Fruit fly (Drosophila melanogaster) whole organism, embryonic: ENCODE measurements around the gene CG17549.

Experiments
- Atf3 ChIP-seq: fragments of 200-800 bp; sonication (Bioruptor generic); optimal IDR thresholded peaks from 3 replicates; lab custom pipeline; 2016; ENCODE audit warnings: missing biosample characterization, missing genetic modification characterization
- B-H2 ChIP-seq: fragments of 200-800 bp; sonication (Bioruptor generic); optimal IDR thresholded peaks from 2 replicates; lab custom pipeline; 2018; ENCODE audit warnings: missing biosample characterization, mild to moderate bottlenecking, missing genetic modification characterization
- Bdp1 ChIP-seq: fragments of 200-800 bp; sonication (Bioruptor generic); optimal IDR thresholded peaks from 3 replicates; lab custom pipeline; 2016; ENCODE audit warnings: missing biosample characterization, missing genetic modification characterization
- CG10543 ChIP-seq: fragments of 200-800 bp; sonication (Bioruptor generic); optimal IDR thresholded peaks from 3 replicates; lab custom pipeline; 2017; ENCODE audit warnings: missing biosample characterization, mild to moderate bottlenecking, missing genetic modification characterization, moderate library complexity
- CG10565 ChIP-seq: fragments of 200-800 bp; sonication (Bioruptor generic); optimal IDR thresholded peaks from 3 replicates; lab custom pipeline; 2016; ENCODE audit warnings: missing biosample characterization, mild to moderate bottlenecking, missing genetic modification characterization
- CG12104 ChIP-seq: fragments of 200-800 bp; sonication (Bioruptor generic); optimal IDR thresholded peaks from 3 replicates; lab custom pipeline; 2016; ENCODE audit warnings: missing biosample characterization, missing genetic modification characterization
- CG12219 ChIP-seq: fragments of 200-800 bp; sonication (Bioruptor generic); optimal IDR thresholded peaks from 3 replicates; lab custom pipeline; 2018; ENCODE audit warnings: missing biosample characterization, mild to moderate bottlenecking, missing genetic modification characterization
- CG13123 ChIP-seq: fragments of 200-800 bp; sonication (Bioruptor generic); optimal IDR thresholded peaks from 2 replicates; lab custom pipeline; 2016; ENCODE audit warnings: missing biosample characterization, missing genetic modification characterization
- CG1832 ChIP-seq: fragments of 200-800 bp; sonication (Bioruptor generic); optimal IDR thresholded peaks from 2 replicates; lab custom pipeline; 2017; ENCODE audit warnings: missing biosample characterization, mild to moderate bottlenecking, missing genetic modification characterization, inconsistent platforms
- CG2120 ChIP-seq: fragments of 200-800 bp; sonication (Bioruptor generic); optimal IDR thresholded peaks from 3 replicates; lab custom pipeline; 2016; ENCODE audit warnings: missing biosample characterization, missing genetic modification characterization
- CG32532 ChIP-seq: fragments of 200-800 bp; sonication (Bioruptor generic); IDR thresholded peaks from 2 replicates; pipeline ENCODE4 v1.3.6; 2022; ENCODE audit warnings: missing biosample characterization, missing genetic modification characterization
- CG34422 ChIP-seq: fragments of 200-800 bp; sonication (Bioruptor generic); IDR thresholded peaks from 3 replicates; pipeline ENCODE4 v1.3.6; 2022; ENCODE audit warnings: missing biosample characterization, missing genetic modification characterization
- CG6254 ChIP-seq: fragments of 200-800 bp; sonication (Bioruptor generic); optimal IDR thresholded peaks from 3 replicates; lab custom pipeline; 2017; ENCODE audit warnings: mild to moderate bottlenecking, missing biosample characterization, missing genetic modification reagents, missing genetic modification characterization
- CG6765 ChIP-seq: fragments of 200-800 bp; sonication (Bioruptor generic); optimal IDR thresholded peaks from 3 replicates; lab custom pipeline; 2017; ENCODE audit warnings: missing biosample characterization, mild to moderate bottlenecking, missing genetic modification characterization
- CG7556 ChIP-seq: fragments of 200-800 bp; sonication (Bioruptor generic); optimal IDR thresholded peaks from 2 replicates; lab custom pipeline; 2017; ENCODE audit warnings: missing biosample characterization, mild to moderate bottlenecking, missing genetic modification characterization
- CG9437 ChIP-seq: fragments of 200-800 bp; sonication (Bioruptor generic); optimal IDR thresholded peaks from 2 replicates; lab custom pipeline; 2018; ENCODE audit warnings: missing biosample characterization, mild to moderate bottlenecking, missing genetic modification characterization
- CG9817 ChIP-seq: fragments of 200-800 bp; sonication (Bioruptor generic); optimal IDR thresholded peaks from 2 replicates; lab custom pipeline; 2018; ENCODE audit warnings: missing biosample characterization, mild to moderate bottlenecking, missing genetic modification characterization, moderate library complexity
- Camta ChIP-seq: fragments of 200-800 bp; sonication (Bioruptor generic); optimal IDR thresholded peaks from 2 replicates; lab custom pipeline; 2016; ENCODE audit warnings: missing biosample characterization, missing genetic modification characterization
- D ChIP-seq, 2 experiments: fragments of 200-800 bp in 1 of 2; fragments of >200 bp in 1 of 2; sonication (Bioruptor generic) in 1 of 2; optimal IDR thresholded peaks; 2 replicates in 1 of 2; 3 replicates in 1 of 2; lab custom pipeline; 2017; ENCODE audit warnings: mild to moderate bottlenecking in 1 of 2, missing biosample characterization in 1 of 2, missing genetic modification characterization in 1 of 2, missing genetic modification reagents in 1 of 2
- Dfd ChIP-seq, 2 experiments: fragments of >200 bp; optimal IDR thresholded peaks; 2 replicates each; lab custom pipeline; 2017; ENCODE audit warnings: missing biosample characterization in 2 of 2, missing genetic modification characterization in 2 of 2
- Dll ChIP-seq: fragments of 200-800 bp; sonication (Bioruptor generic); IDR thresholded peaks from 4 replicates; pipeline ENCODE4 v1.3.6; 2022; ENCODE audit warnings: missing biosample characterization, missing genetic modification characterization; ENCODE audit not compliant: partially characterized antibody
- Doc3 ChIP-seq: fragments of 200-800 bp; sonication (Bioruptor generic); IDR thresholded peaks from 3 replicates; pipeline ENCODE4 v1.3.6; 2022; ENCODE audit warnings: missing biosample characterization, missing genetic modification characterization; ENCODE audit not compliant: partially characterized antibody
- ERR ChIP-seq: fragments of 200-800 bp; sonication (Bioruptor generic); optimal IDR thresholded peaks from 2 replicates; lab custom pipeline; 2016; ENCODE audit warnings: missing biosample characterization, missing genetic modification characterization
- Meics ChIP-seq: fragments of 200-800 bp; sonication (Bioruptor generic); optimal IDR thresholded peaks from 2 replicates; lab custom pipeline; 2017; ENCODE audit warnings: missing biosample characterization, mild to moderate bottlenecking, missing genetic modification characterization
- NC2α ChIP-seq: fragments of 200-800 bp; sonication (Bioruptor generic); optimal IDR thresholded peaks from 2 replicates; lab custom pipeline; 2016; ENCODE audit warnings: missing biosample characterization, missing genetic modification characterization
- Sox102F ChIP-seq: fragments of 200-800 bp; sonication (Bioruptor generic); optimal IDR thresholded peaks from 2 replicates; lab custom pipeline; 2018; ENCODE audit warnings: missing biosample characterization, mild to moderate bottlenecking, missing genetic modification characterization, moderate library complexity
- Taf1 ChIP-seq: fragments of 200-800 bp; sonication (Bioruptor generic); IDR thresholded peaks from 2 replicates; pipeline ENCODE4 v1.3.6; 2022; ENCODE audit warnings: missing biosample characterization, missing genetic modification characterization
- Xrp1 ChIP-seq: fragments of 200-800 bp; sonication (Bioruptor generic); IDR thresholded peaks from 2 replicates; pipeline ENCODE4 v1.3.6; 2022; ENCODE audit warnings: missing biosample characterization, missing genetic modification characterization
- ato ChIP-seq: fragments of 200-800 bp; sonication (Bioruptor generic); IDR thresholded peaks from 2 replicates; pipeline ENCODE4 v1.3.6; 2022; ENCODE audit warnings: missing biosample characterization, missing genetic modification characterization; ENCODE audit not compliant: partially characterized antibody
- bab2 ChIP-seq: fragments of 200-800 bp; sonication (Bioruptor generic); optimal IDR thresholded peaks from 2 replicates; lab custom pipeline; 2016; ENCODE audit warnings: missing biosample characterization, missing genetic modification characterization
- bigmax ChIP-seq: fragments of 200-800 bp; sonication (Bioruptor generic); optimal IDR thresholded peaks from 2 replicates; lab custom pipeline; 2018; ENCODE audit warnings: missing biosample characterization, mild to moderate bottlenecking, missing genetic modification characterization
- btn ChIP-seq: fragments of 200-800 bp; sonication (Bioruptor generic); optimal IDR thresholded peaks from 2 replicates; lab custom pipeline; 2016; ENCODE audit warnings: missing biosample characterization, missing genetic modification characterization
- croc ChIP-seq: fragments of 200-800 bp; sonication (Bioruptor generic); conservative IDR thresholded peaks from 3 replicates; pipeline ENCODE4 v1.3.6; 2022; ENCODE audit warnings: missing biosample characterization, missing genetic modification characterization
- gsb ChIP-seq: fragments of 200-800 bp; sonication (Bioruptor generic); IDR thresholded peaks from 2 replicates; pipeline ENCODE4 v1.3.6; 2022; ENCODE audit warnings: missing biosample characterization, missing genetic modification characterization
- hbn ChIP-seq: fragments of 200-800 bp; sonication (Bioruptor generic); IDR thresholded peaks from 2 replicates; pipeline ENCODE4 v1.3.6; 2022; ENCODE audit warnings: missing biosample characterization, missing genetic modification characterization; ENCODE audit not compliant: partially characterized antibody
- org-1 ChIP-seq: fragments of 200-800 bp; sonication (Bioruptor generic); optimal IDR thresholded peaks from 2 replicates; lab custom pipeline; 2017; ENCODE audit warnings: missing biosample characterization, missing genetic modification characterization
- p53 ChIP-seq: fragments of 200-800 bp; sonication (Bioruptor generic); optimal IDR thresholded peaks from 2 replicates; lab custom pipeline; 2016; ENCODE audit warnings: missing biosample characterization, missing genetic modification characterization
- pfk ChIP-seq: fragments of 200-800 bp; sonication (Bioruptor generic); optimal IDR thresholded peaks from 2 replicates; lab custom pipeline; 2018; ENCODE audit warnings: missing biosample characterization, mild to moderate bottlenecking, missing genetic modification characterization, moderate library complexity
- prd ChIP-seq, 3 experiments: fragments of >200 bp in 2 of 3; fragments of 200-800 bp in 1 of 3; sonication (Bioruptor generic) in 1 of 3; optimal IDR thresholded peaks in 2 of 3; IDR thresholded peaks in 1 of 3; 2 replicates in 2 of 3; 3 replicates in 1 of 3; pipeline versions ENCODE4 v1.3.6 to Lab custom; 2017 to 2022; ENCODE audit warnings: missing biosample characterization in 1 of 3, missing genetic modification characterization in 1 of 3
- ranshi ChIP-seq: fragments of 200-800 bp; sonication (Bioruptor generic); IDR thresholded peaks from 2 replicates; pipeline ENCODE4 v1.3.6; 2022; ENCODE audit warnings: missing biosample characterization, missing genetic modification characterization
- sens ChIP-seq: fragments of 200-800 bp; sonication (Bioruptor generic); peaks from one replicate; lab custom pipeline; 2016; ENCODE audit warnings: missing biosample characterization, missing genetic modification characterization
- seq ChIP-seq: fragments of 200-800 bp; sonication (Bioruptor generic); IDR thresholded peaks from 2 replicates; pipeline ENCODE4 v1.3.6; 2022; ENCODE audit warnings: missing biosample characterization, missing genetic modification characterization
- tna ChIP-seq: fragments of 200-800 bp; sonication (Bioruptor generic); IDR thresholded peaks from 2 replicates; pipeline ENCODE4 v1.3.6; 2022; ENCODE audit warnings: missing biosample characterization, missing genetic modification characterization; ENCODE audit not compliant: partially characterized antibody
- tup ChIP-seq: fragments of 200-800 bp; sonication (Bioruptor generic); optimal IDR thresholded peaks from 2 replicates; lab custom pipeline; 2016; ENCODE audit warnings: missing biosample characterization, mild to moderate bottlenecking, missing genetic modification characterization, moderate library complexity
- vfl ChIP-seq: fragments of 200-800 bp; sonication (Bioruptor generic); optimal IDR thresholded peaks from 2 replicates; lab custom pipeline; 2016; ENCODE audit warnings: missing biosample characterization, missing genetic modification characterization
- zen ChIP-seq: fragments of 200-800 bp; sonication (Bioruptor generic); optimal IDR thresholded peaks from 3 replicates; lab custom pipeline; 2018; ENCODE audit warnings: missing biosample characterization, mild to moderate bottlenecking, missing genetic modification characterization, moderate library complexity
- zen2 ChIP-seq: fragments of 200-800 bp; sonication (Bioruptor generic); IDR thresholded peaks from 3 replicates; pipeline ENCODE4 v1.3.6; 2022; ENCODE audit warnings: missing biosample characterization, missing genetic modification characterization; ENCODE audit not compliant: partially characterized antibody

The CG17549 gene

dm6 chr2L:19416602-19417497 lies 27.0 kb upstream of the CG17549 start, which contains the start of gene Lectin-galC1 (continued):
- TF ChIP-seq Xrp1 (peak; percentile 92), Camta (peak; percentile 85), tna (GFP tag; lab: Robert Waterston, UW) (no peak), ato (GFP tag; lab: Robert Waterston, UW) (no peak), seq (GFP tag; lab: Robert Waterston, UW) (peak; percentile 88), CG12219 (GFP tag; lab: Kevin White, UChicago) (peak; percentile 85), ranshi (GFP tag; lab: Robert Waterston, UW) (peak; percentile 86), vfl (GFP tag; lab: Kevin White, UChicago) (peak; percentile 50), CG32532 (GFP tag; lab: Robert Waterston, UW) (peak; percentile 74), CG9437 (GFP tag; lab: Kevin White, UChicago) (peak; percentile 64), CG9817 (tag; lab: Kevin White, UChicago) (peak; percentile 78), CG12104 (GFP tag; lab: Kevin White, UChicago) (peak; percentile 80), CG2120 (GFP tag; lab: Kevin White, UChicago) (peak; percentile 58), Taf1 (GFP tag; lab: Robert Waterston, UW) (peak; percentile 30; the same call in 1 of the 2 replicates), CG10565 (GFP tag; lab: Kevin White, UChicago) (peak; percentile 79), sens (GFP tag; lab: Kevin White, UChicago) (peak; percentile 99), CG1832 (GFP tag; lab: Kevin White, UChicago) (no peak), p53 (GFP tag; lab: Kevin White, UChicago) (peak; percentile 87), Bdp1 (GFP tag; lab: Kevin White, UChicago) (peak; percentile 76), D (optimal IDR thresholded peaks at IDR 0.05; lab: Kevin White, UChicago) (no peak), D (GFP tag; optimal IDR thresholded peaks at IDR 0.05; lab: Kevin White, UChicago) (peak; percentile 87), CG34422 (GFP tag; lab: Robert Waterston, UW) (peak; percentile 90; the same call in 1 of the 3 replicates), tup (peak; percentile 55), gsb (GFP tag; lab: Robert Waterston, UW) (peak; percentile 65), CG10543 (GFP tag; lab: Kevin White, UChicago) (peak; percentile 36), Doc3 (no peak), bigmax (GFP tag; lab: Kevin White, UChicago) (no peak), Atf3 (GFP tag; lab: Kevin White, UChicago) (peak; percentile 85), CG6765 (GFP tag; lab: Kevin White, UChicago) (no peak), Dll (no peak), CG13123 (GFP tag; lab: Kevin White, UChicago) (peak; percentile 74), prd (optimal IDR thresholded peaks at IDR 0.05; lab: Kevin White, UChicago) (no peak), prd (GFP tag; IDR thresholded peaks at IDR 0.05; lab: Robert Waterston, UW) (peak; percentile 90), CG6254 (GFP tag; lab: Kevin White, UChicago) (peak; percentile 81), btn (peak; percentile 78), zen (tag; lab: Kevin White, UChicago) (peak; percentile 88), pfk (GFP tag; lab: Kevin White, UChicago) (peak; percentile 62), zen2 (no peak), croc (peak; percentile 78), hbn (GFP tag; lab: Robert Waterston, UW) (no peak), ERR (peak; percentile 61), Dfd (GFP tag; optimal IDR thresholded peaks at IDR 0.05; lab: Kevin White, UChicago) (no peak), NC2α (peak; percentile 85), bab2 (peak; percentile 86), org-1 (peak; percentile 87), B-H2 (peak; percentile 5), Sox102F (GFP tag; lab: Kevin White, UChicago) (peak; percentile 93), CG7556 (GFP tag; lab: Kevin White, UChicago) (peak; percentile 80), Meics (GFP tag; lab: Kevin White, UChicago) (peak; percentile 76)
